Worm (Caenorhabditis elegans): ENCODE measurements around the gene klp-6.
A peak's percentile ranks its signal among the peaks of the same experiment; 100 is the strongest.

Gene klp-6

ce11 chrIII:5026366-5026765 lies 4.4 kb upstream of the klp-6 start:
- TF ChIP-seq lin-13 (GFP tag; optimal IDR thresholded peaks at IDR 0.05): no peak
- TF ChIP-seq nhr-84 (tag; optimal IDR thresholded peaks at IDR 0.05): no peak
- TF ChIP-seq C04F5.9 (tag; optimal IDR thresholded peaks at IDR 0.05): no peak
- TF ChIP-seq jun-1 (tag; optimal IDR thresholded peaks at IDR 0.05): no peak
- no peak for TF ChIP-seq blmp-1 (tag; optimal IDR thresholded peaks at IDR 0.05)
- TF ChIP-seq pag-3 (tag; optimal IDR thresholded peaks at IDR 0.05; ENCODE audit: borderline replicate concordance, insufficient read depth): no peak
- no peak for TF ChIP-seq pqm-1 (tag; optimal IDR thresholded peaks at IDR 0.05)
- TF ChIP-seq snpc-4 (tag; optimal IDR thresholded peaks at IDR 0.05): no peak
- TF ChIP-seq ceh-63 (GFP tag; optimal IDR thresholded peaks at IDR 0.05): no peak
- TF ChIP-seq ces-1 (GFP tag; optimal IDR thresholded peaks at IDR 0.05): no peak
- no peak for TF ChIP-seq aly-2 (tag; optimal IDR thresholded peaks at IDR 0.05)
- TF ChIP-seq ceh-8 (GFP tag; optimal IDR thresholded peaks at IDR 0.05): no peak
- TF ChIP-seq snu-23 (GFP tag; optimal IDR thresholded peaks at IDR 0.05): no peak
- TF ChIP-seq F16B12.6 (tag; optimal IDR thresholded peaks at IDR 0.05): no peak
- TF ChIP-seq pax-3 (tag; optimal IDR thresholded peaks at IDR 0.05): no peak
- no peak for TF ChIP-seq unc-62 (GFP tag; optimal IDR thresholded peaks at IDR 0.05)
- TF ChIP-seq elt-3 (tag; optimal IDR thresholded peaks at IDR 0.05): no peak

DNA sequence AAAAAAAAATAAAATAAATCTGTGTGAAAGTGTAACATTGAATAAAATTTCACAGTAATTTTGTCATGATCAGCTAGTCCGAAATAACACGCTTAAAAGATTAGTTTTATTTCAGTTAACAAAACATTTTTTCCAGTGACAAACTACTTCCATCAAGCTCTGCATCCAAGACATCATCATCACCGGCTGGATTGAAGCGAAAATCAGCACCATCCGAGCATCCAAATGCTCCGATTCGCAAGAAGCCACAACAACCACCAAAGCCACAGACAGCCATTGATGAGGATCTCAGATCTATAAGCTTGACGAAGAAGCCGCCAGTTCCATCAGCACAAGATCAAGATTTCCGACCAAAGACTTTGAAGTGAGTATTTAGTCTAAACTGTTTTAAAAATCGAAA lies 3.5 kb upstream of the klp-6 start:
- TF ChIP-seq pax-3 (tag; optimal IDR thresholded peaks at IDR 0.05): no peak
- TF ChIP-seq nhr-11 (tag; optimal IDR thresholded peaks at IDR 0.05): no peak
- TF ChIP-seq hlh-17 (GFP tag; optimal IDR thresholded peaks at IDR 0.05; ENCODE audit: borderline replicate concordance): no peak
- no peak for TF ChIP-seq nhr-77 (tag; optimal IDR thresholded peaks at IDR 0.05)
- no peak for TF ChIP-seq ceh-88 (GFP tag; IDR thresholded peaks at IDR 0.05)
- no peak for TF ChIP-seq nhr-84 (tag; optimal IDR thresholded peaks at IDR 0.05)
- no peak for TF ChIP-seq unc-98 (GFP tag; IDR thresholded peaks at IDR 0.05)
- no peak for TF ChIP-seq fkh-4 (tag; optimal IDR thresholded peaks at IDR 0.05; ENCODE audit: borderline replicate concordance)
- TF ChIP-seq lin-35 (GFP tag; optimal IDR thresholded peaks at IDR 0.05): no peak
- TF ChIP-seq mdl-1 (tag; optimal IDR thresholded peaks at IDR 0.05): no peak
- TF ChIP-seq isw-1 (GFP tag; IDR thresholded peaks at IDR 0.05): no peak
- TF ChIP-seq ets-5 (GFP tag; IDR thresholded peaks at IDR 0.05): no peak
- no peak for TF ChIP-seq nhr-19 (GFP tag; conservative IDR thresholded peaks at IDR 0.05)
- TF ChIP-seq aly-2 (tag; optimal IDR thresholded peaks at IDR 0.05): no peak
- TF ChIP-seq blmp-1 (tag; optimal IDR thresholded peaks at IDR 0.05): no peak
- no peak for TF ChIP-seq snpc-4 (tag; optimal IDR thresholded peaks at IDR 0.05)
- no peak for TF ChIP-seq F16B12.6 (tag; optimal IDR thresholded peaks at IDR 0.05)
- no peak for TF ChIP-seq nhr-76 (tag; optimal IDR thresholded peaks at IDR 0.05)
- TF ChIP-seq snu-23 (GFP tag; optimal IDR thresholded peaks at IDR 0.05): no peak

ce11 chrIII:5031375-5031836 lies 677 bp downstream of the klp-6 start:
- TF ChIP-seq efl-1 (optimal IDR thresholded peaks at IDR 0.05) (peak; percentile 46 to 47), efl-1 (GFP tag; optimal IDR thresholded peaks at IDR 0.05 in 1 of 2) (peak; percentile 29 to 95), ztf-11 (tag; optimal IDR thresholded peaks at IDR 0.05) (peak in 1 of 2 experiments; percentile 71), sup-37 (GFP tag; optimal IDR thresholded peaks at IDR 0.05) (peak; percentile 83), fkh-10 (GFP tag; optimal IDR thresholded peaks at IDR 0.05) (peak; percentile 35), C16A3.4 (tag; optimal IDR thresholded peaks at IDR 0.05) (peak; percentile 55), elt-3 (tag; optimal IDR thresholded peaks at IDR 0.05) (peak in 1 of 6 experiments; percentile 16), xbp-1 (tag; optimal IDR thresholded peaks at IDR 0.05) (peak; percentile 66), ztf-4 (tag; optimal IDR thresholded peaks at IDR 0.05) (peak; percentile 28), efl-3 (GFP tag; optimal IDR thresholded peaks at IDR 0.05) (peak; percentile 33), ceh-8 (GFP tag; optimal IDR thresholded peaks at IDR 0.05) (peak; percentile 71), fkh-4 (tag; optimal IDR thresholded peaks at IDR 0.05; ENCODE audit: borderline replicate concordance) (peak; percentile 8), egl-13 (tag; optimal IDR thresholded peaks at IDR 0.05) (peak; percentile 70), nhr-90 (tag; optimal IDR thresholded peaks at IDR 0.05; ENCODE audit: poor library complexity) (peak; percentile 86), nhr-20 (tag; optimal IDR thresholded peaks at IDR 0.05) (peak; percentile 67), snu-23 (GFP tag; optimal IDR thresholded peaks at IDR 0.05) (peak; percentile 73), C04F5.9 (tag; optimal IDR thresholded peaks at IDR 0.05) (peak; percentile 15), nhr-19 (GFP tag; conservative IDR thresholded peaks at IDR 0.05) (peak; percentile 84), mab-9 (GFP tag; IDR thresholded peaks at IDR 0.05) (peak; percentile 75), fkh-8 (tag; optimal IDR thresholded peaks at IDR 0.05) (peak; percentile 69), swsn-7 (tag; optimal IDR thresholded peaks at IDR 0.05) (peak; percentile 79), mdl-1 (tag; optimal IDR thresholded peaks at IDR 0.05) (peak in 1 of 2 experiments; percentile 33), elt-2 (tag; optimal IDR thresholded peaks at IDR 0.05) (peak; percentile 57), isw-1 (GFP tag; IDR thresholded peaks at IDR 0.05) (peak; percentile 50), snpc-4 (tag; optimal IDR thresholded peaks at IDR 0.05) (peak; percentile 25), jun-1 (tag; optimal IDR thresholded peaks at IDR 0.05) (peak; percentile 77), dpl-1 (GFP tag; optimal IDR thresholded peaks at IDR 0.05) (peak; percentile 15 to 29 (median 28)), ceh-82 (tag; optimal IDR thresholded peaks at IDR 0.05) (peak in 2 of 3 experiments; percentile 5 to 32)
